Worm (Caenorhabditis elegans) whole organism, L4/young adult: ENCODE data around the gene lgx-1.

Experiments
- W03F9.2 ChIP-seq: fragments of 150-350 bp; optimal IDR thresholded peaks from 2 replicates; lab custom pipeline; 2014; ENCODE audit warnings: missing biosample characterization, missing genetic modification characterization
- dao-5 ChIP-seq: sonication (generic microtip); optimal IDR thresholded peaks from 2 replicates; lab custom pipeline; 2016; ENCODE audit warnings: missing genotype, missing genetic modification characterization, moderate library complexity, missing compliant biosample characterization
- him-1 ChIP-seq: sonication (generic microtip); optimal IDR thresholded peaks from 2 replicates; lab custom pipeline; 2016; ENCODE audit warnings: missing genotype, missing genetic modification reagents, missing genetic modification characterization, missing compliant biosample characterization

Gene lgx-1

DNA sequence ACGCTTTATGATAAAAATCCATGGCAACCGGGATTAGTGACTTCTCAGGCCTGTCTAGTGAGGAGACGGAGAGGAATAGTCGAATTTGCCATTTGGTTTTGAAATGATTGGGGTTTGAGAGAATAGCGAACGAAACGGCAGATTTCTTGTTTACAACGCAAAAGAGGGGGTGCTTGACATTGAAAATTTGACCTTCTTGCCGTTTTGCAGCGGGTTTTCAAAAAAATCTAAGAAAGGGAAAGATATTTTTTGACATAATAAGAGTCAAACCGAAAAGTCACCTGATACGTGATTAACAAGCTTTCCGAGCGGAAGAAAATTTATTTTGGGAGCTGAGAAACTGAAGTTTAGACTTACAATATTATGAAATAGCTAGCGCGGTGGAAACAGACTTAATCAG is 20.5 kb downstream of the lgx-1 start:
- TF ChIP-seq dao-5 (tag; lab: Kevin White, UChicago) (no peak), W03F9.2 (tag; lab: Kevin White, UChicago) (no peak), him-1 (tag; lab: Kevin White, UChicago) (no peak)

DNA sequence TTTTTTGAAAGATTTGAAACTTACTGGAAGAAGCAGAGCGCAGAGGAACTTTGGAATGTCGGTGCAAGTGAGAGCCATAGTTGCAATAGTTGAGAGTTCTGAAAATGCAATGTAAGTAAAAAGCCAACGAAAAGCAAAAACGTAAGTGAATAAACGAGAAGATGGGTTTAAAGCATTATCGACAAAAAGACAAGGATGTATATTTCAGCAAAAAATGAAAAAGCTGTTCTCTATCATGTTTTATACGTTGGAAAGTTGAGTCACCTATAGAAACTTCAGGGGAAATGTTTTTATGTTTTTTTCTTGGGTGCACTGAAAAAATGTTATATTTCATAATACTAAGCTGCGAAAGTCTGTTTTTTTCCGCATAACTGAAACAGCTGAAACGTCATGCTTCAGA is 21.3 kb downstream of the lgx-1 start, which contains the start of gene T23F2.5:
Gene T23F2.5, minus strand, starts transcription at position 101 of the 400 bp plus-strand sequence.
- no peak for TF ChIP-seq dao-5 (tag; lab: Kevin White, UChicago)
- TF ChIP-seq him-1 (tag; lab: Kevin White, UChicago), result no peak
- TF ChIP-seq W03F9.2 (tag; lab: Kevin White, UChicago), result no peak

DNA sequence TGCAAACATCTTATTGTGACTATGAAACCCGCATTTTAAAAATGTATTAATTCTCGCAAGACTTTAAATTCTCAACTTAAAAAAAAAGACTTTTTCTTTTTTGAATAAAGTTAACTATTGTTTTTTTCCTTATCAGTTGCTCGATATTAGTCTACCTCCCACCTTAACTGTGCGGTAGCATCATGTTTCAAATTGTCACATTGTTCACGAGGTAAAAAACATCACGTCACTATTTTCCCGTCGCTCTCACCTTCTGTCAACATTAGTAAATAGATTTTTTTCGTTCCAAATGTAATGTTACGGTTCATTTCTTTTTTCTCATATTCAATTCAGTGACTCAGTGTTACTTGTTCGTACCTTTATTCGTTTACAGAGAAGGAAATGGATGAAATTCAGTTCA is 22.0 kb downstream of the lgx-1 start:
- TF ChIP-seq W03F9.2 (tag; lab: Kevin White, UChicago) (no peak), dao-5 (tag; lab: Kevin White, UChicago) (no peak), him-1 (tag; lab: Kevin White, UChicago) (no peak)

DNA sequence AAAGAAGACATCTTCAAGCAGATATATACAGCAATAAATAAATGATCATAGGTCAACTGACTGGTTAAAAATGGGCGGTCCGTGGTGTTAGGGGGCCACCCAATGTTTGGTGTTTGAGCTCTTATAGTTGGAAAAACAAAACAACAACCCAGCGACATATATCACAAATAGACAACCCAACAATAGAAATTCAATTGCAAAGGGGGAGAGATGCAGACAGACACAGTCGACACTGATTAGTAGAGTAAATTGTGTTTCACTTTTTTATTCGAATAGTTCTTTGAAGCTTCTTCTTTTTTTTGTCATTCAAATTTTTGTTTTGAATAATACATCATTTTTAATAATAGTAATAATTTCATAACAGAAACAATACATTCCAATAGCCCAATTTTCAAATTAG is 22.9 kb downstream of the lgx-1 start:
- no peak for TF ChIP-seq dao-5 (tag; lab: Kevin White, UChicago)
- TF ChIP-seq him-1 (tag; lab: Kevin White, UChicago), result no peak
- no peak for TF ChIP-seq W03F9.2 (tag; lab: Kevin White, UChicago)

DNA sequence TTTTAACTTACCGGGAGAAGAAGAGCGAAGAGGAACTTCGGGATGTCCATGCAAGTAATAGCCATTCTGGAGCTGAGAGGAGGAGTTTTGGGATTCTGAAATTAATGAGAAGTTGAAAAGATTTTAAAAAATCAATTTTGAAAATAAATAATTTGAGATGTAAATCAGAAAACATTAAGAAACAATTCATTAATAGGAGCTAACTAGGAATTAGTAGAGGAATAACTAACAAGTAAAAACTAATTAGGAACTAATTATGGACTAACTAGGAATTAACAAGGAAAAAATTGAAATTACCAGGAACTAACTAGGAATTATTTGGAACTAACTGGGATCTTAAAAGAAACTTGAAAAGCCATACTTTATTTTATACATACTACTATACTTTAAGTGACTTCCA is 23.3 kb downstream of the lgx-1 start, which contains the start of gene T23F2.4:
Gene T23F2.4, minus strand, starts transcription at position 101 of the 400 bp plus-strand sequence.
- no peak for TF ChIP-seq him-1 (tag; lab: Kevin White, UChicago)
- TF ChIP-seq W03F9.2 (tag; lab: Kevin White, UChicago), result no peak
- no peak for TF ChIP-seq dao-5 (tag; lab: Kevin White, UChicago)

DNA sequence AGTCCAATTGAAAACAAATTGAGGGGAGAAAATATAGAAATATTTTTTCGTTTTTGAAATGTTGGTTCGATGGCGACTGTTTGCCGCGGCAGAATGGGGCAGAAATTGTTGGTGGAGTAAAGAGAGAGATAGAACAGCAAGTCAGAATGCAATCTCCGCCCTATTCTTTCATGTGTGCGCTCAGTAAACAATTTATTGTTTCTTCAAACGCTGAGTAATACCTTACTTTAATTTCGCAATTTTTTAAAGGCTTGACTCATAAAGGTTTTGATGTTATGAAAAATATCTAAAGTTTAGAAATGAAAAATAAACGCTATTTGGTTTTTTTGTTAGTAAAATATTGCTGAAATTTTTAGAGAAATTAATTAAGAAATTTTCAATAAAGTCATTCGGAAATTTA is 24.0 kb downstream of the lgx-1 start:
- TF ChIP-seq W03F9.2 (tag; lab: Kevin White, UChicago), result no peak
- no peak for TF ChIP-seq him-1 (tag; lab: Kevin White, UChicago)
- TF ChIP-seq dao-5 (tag; lab: Kevin White, UChicago), result no peak

DNA sequence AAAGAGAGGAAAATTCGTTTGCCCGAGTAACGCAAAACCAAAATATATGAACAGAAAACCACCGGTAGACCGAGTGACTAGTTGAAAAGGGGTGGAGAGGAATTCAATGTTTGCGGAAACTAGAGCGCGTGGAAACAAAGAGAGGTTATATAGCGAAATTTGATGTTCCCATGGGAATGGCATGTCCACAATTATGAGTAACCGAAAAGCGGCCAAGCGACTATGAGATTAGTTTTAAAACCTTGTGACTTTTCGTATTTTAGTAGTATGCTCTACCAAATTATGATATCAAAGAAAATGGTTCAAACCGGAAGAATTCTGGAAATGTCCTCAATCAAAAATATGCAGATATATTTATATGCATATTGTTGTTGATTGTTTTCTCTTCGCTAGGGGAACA is 25.6 kb downstream of the lgx-1 start:
- TF ChIP-seq him-1 (tag; lab: Kevin White, UChicago) (no peak), W03F9.2 (tag; lab: Kevin White, UChicago) (no peak), dao-5 (tag; lab: Kevin White, UChicago) (no peak)

DNA sequence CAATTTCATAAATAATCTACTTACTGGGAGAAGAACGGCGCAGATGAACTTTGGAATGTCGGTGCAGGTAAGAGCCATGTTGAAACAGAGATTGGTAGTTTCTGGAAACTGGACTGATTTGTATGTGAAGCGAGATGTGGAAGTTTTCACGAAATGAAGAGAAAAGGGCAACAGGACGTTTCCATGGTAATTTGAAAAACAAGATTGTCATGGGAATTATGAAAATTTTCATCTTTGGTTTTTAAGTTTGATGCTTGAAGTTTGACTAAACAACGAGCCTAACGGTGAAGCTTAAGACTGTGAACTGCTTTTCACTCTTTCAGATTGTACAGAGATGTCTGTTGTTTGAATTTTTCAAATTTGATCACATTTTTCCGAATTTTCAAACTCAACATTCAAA is 26.1 kb downstream of the lgx-1 start, which contains the start of gene T23F2.3:
Gene T23F2.3, minus strand, starts transcription at position 101 of the 400 bp plus-strand sequence.
- TF ChIP-seq him-1 (tag; lab: Kevin White, UChicago), result no peak
- TF ChIP-seq W03F9.2 (tag; lab: Kevin White, UChicago), result no peak
- TF ChIP-seq dao-5 (tag; lab: Kevin White, UChicago), result no peak

DNA sequence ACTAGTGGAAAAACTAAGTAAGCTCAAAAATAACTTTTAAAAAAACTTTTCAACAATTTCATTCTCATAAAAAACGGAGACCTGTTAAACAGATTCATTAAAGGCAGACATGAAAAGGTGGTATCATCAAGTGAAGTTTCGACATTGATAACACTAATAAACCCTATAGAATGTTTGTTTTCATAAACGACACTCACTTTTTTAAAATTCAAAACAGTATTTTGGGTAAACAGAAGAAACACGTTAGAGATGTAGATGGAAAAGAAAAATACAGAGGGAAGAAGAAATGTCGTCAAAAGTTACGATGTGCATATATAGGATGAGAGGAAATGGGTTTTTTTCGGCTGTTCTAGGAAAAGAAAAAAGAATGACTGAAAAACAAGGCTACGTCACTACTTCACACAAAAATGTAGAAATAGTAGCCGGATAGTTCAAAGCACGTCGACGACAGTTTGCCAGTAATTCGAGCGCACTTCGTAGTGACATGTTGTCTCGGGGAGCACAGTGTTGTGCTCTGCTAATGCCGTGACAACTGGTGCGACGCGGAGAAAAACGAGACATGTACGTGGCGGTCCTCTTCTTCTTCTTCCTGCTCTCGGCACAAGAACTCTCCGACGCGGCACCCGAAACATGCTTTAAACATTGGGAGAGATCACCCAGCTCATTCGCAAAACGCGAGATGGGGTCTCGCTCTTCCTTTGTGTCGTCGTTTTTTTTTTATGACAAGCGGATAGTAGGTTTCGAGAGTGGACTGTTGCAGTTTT is 29.0 kb downstream of the lgx-1 start:
- TF ChIP-seq him-1 (tag; lab: Kevin White, UChicago) (no peak), dao-5 (tag; lab: Kevin White, UChicago) (no peak), W03F9.2 (tag; lab: Kevin White, UChicago) (no peak)

DNA sequence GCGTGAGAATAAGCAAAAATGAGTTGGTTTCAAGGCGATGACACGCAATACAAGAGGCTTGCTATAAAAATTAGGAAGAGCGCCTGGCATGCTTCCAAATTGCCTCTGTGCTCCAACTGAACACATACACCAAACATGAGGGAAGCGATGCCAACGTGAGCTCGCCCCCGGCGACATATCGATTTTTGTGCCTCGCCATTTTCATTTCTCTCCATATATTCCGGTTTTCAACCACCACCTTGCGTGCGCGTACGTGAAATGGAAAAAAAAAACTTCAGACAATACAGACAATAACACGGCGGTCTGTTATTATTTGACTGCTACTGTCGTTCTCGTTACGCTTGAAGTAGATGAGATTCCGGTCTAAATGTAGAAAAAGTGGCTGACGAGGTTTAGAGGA is 30.4 kb downstream of the lgx-1 start:
- TF ChIP-seq dao-5 (tag; lab: Kevin White, UChicago) (no peak), W03F9.2 (tag; lab: Kevin White, UChicago) (no peak), him-1 (tag; lab: Kevin White, UChicago) (no peak)

DNA sequence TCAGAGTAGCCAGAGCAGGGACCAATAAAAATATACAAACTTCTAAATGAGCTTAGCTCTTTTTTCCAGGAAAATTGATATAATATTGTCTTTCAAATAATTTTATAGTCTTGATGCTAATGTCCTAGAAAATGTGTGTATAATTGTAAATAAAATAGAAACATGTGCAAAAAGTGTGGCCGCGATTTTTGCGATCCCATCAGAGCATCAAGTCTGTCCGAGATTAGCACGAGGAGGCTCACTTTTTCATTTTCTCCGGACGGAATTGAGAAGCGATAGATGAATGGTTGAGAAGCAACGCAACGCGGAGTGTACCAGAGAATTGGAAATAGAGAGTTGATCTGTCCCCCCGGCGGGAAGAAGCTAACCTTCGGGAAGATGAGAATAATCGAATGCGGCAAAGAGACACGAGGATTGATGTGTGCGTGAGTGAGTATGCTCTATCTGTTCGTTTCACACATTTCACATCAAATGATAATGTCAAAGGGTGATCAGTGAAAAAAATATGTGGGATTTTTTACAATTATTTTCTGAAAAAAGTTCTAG is 31.8 kb downstream of the lgx-1 start:
- TF ChIP-seq dao-5 (tag; lab: Kevin White, UChicago), result no peak
- no peak for TF ChIP-seq him-1 (tag; lab: Kevin White, UChicago)
- no peak for TF ChIP-seq W03F9.2 (tag; lab: Kevin White, UChicago)

DNA sequence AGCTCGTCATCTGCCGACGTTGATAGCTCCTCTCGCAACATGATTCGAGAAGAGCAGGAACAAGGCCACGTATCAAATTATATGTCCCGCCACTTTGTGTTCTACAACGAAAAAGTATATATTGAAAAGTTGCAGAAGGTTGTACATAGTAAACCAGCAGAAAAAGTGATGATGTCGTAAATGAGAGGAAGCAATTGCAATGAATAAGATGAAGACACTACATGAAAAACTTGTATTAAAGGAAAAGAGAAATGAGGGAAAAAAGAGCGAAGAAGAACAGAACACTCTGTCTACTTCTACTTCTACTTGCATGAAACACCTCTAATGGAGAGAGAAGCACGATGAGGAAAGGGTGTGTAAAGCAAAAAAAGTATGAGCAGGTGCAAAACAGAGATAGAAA is 33.2 kb downstream of the lgx-1 start, which contains the start of gene T23F2.2:
Gene T23F2.2, minus strand, starts transcription at position 101 of the 400 bp plus-strand sequence.
- TF ChIP-seq dao-5 (tag; lab: Kevin White, UChicago) (no peak), W03F9.2 (tag; lab: Kevin White, UChicago) (no peak), him-1 (tag; lab: Kevin White, UChicago) (no peak)

DNA sequence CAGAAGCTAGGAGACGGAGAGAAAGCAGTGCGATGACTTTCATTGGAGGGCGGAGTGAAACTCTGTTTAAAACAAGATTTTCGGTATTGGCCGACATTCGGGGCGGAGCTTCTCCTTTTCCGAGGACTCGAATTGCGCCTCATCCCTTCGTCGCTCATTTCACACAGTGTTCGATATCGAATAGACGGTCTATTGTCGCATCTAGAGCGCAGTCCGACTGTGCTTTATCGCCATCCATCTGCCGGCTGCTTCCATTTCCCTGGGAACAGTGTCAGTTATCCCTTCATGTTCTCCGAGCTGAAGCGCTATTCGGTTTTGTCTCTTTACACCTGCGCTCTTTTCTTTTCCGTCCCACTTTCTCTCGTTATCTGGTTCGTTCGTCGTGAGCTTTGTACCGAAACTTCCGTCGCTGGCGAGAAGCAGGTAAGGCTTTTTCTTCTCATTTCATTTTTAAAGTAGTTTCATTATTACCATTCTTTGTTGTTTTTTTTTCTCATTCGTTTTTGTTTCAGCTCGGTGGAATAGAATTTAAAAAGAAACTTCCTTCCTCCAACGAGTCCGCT is 45.4 kb downstream of the lgx-1 start, which contains the start of the genes bus-8A and bus-8B:
Gene bus-8A, plus strand, starts transcription at position 96 of the 563 bp plus-strand sequence.
Gene bus-8B, plus strand, starts transcription at position 513 of the 563 bp plus-strand sequence.
- TF ChIP-seq him-1 (tag; lab: Kevin White, UChicago) (no peak), dao-5 (tag; lab: Kevin White, UChicago) (no peak), W03F9.2 (tag; lab: Kevin White, UChicago) (no peak)
